Worm (Caenorhabditis elegans) whole organism, midembryonic: ENCODE measurements around the gene F56H9.8.

Source experiments
- flt-1 ChIP-seq: fragments of 200-800 bp; sonication (Bioruptor generic); IDR thresholded peaks from 2 replicates; pipeline ENCODE4 v1.3.6; 2022; ENCODE audit warnings: missing genetic modification characterization, missing compliant biosample characterization
- klf-2 ChIP-seq: fragments of 200-800 bp; sonication (Bioruptor generic); conservative IDR thresholded peaks from 2 replicates; pipeline ENCODE4 v1.3.6; 2022; ENCODE audit warnings: missing genetic modification reagents, missing genetic modification characterization, missing compliant biosample characterization

ce11 chrV:12644500-12644899 lies at the start of gene F56H9.8:
- TF ChIP-seq klf-2 (no peak), flt-1 (GFP tag; lab: Robert Waterston, UW) (no peak)
